Worm (Caenorhabditis elegans) whole organism, mixed stage, embryonic: ENCODE results near the gene alg-1.

ENCODE experiments used
- blmp-1 ChIP-seq: fragments of 150-350 bp; optimal IDR thresholded peaks from 2 replicates; lab custom pipeline; 2014; ENCODE audit warnings: missing biosample characterization, missing genetic modification characterization
- ceh-83 ChIP-seq: fragments of 200-800 bp; sonication (Bioruptor generic); optimal IDR thresholded peaks from 2 replicates; lab custom pipeline; 2018; ENCODE audit warnings: mild to moderate bottlenecking, missing genetic modification characterization, missing compliant biosample characterization
- elt-3 ChIP-seq: fragments of 150-350 bp; optimal IDR thresholded peaks from 2 replicates; lab custom pipeline; 2014; ENCODE audit warnings: missing biosample characterization, missing genetic modification characterization
- lsy-2 ChIP-seq: fragments of 150-350 bp; optimal IDR thresholded peaks from 2 replicates; lab custom pipeline; 2014; ENCODE audit warnings: missing biosample characterization, missing genetic modification characterization
- nhr-237 ChIP-seq: fragments of 150-350 bp; optimal IDR thresholded peaks from 2 replicates; lab custom pipeline; 2014; ENCODE audit warnings: missing biosample characterization, missing genetic modification characterization
- unc-39 ChIP-seq: fragments of 150-350 bp; optimal IDR thresholded peaks from 2 replicates; lab custom pipeline; 2014; ENCODE audit warnings: missing biosample characterization, missing genetic modification characterization

ce11 chrX:13952347-13952746, 3.4 kb downstream of the alg-1 start:
- TF ChIP-seq blmp-1 (no peak), lsy-2 (no peak), elt-3 (tag; lab: Kevin White, UChicago) (no peak), nhr-237 (tag; lab: Kevin White, UChicago) (no peak), unc-39 (no peak), ceh-83 (GFP tag; lab: Kevin White, UChicago) (no peak)
